Worm (Caenorhabditis elegans): Measurements from ENCODE around the gene srx-125.

Gene srx-125

DNA sequence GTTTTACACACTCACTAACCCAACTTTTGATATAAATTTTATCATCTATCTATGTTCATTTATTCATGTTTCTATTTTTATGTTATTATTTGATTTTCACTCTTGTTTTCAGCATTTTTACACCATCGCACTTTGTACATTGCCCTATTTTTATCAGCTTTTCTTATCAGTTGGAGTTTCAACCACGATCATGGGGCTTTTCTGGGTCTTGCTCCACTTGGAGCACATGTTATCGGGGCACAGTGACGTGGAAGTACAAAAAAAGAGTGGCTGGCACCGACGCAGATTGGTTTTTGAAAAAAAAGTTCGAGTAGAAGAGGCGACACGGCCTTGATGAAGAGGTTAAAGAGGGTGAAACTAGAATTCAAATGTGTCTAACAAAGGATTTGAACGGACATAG is 10.0 kb downstream of the srx-125 start:
- TF ChIP-seq crh-2 (tag; optimal IDR thresholded peaks at IDR 0.05) (peak; percentile 85), fos-1 (tag; optimal IDR thresholded peaks at IDR 0.05) (peak; percentile 55), gmeb-1 (tag; optimal IDR thresholded peaks at IDR 0.05) (peak; percentile 27), F13H6.1 (tag; optimal IDR thresholded peaks at IDR 0.05) (peak; percentile 25), unc-39 (tag; optimal IDR thresholded peaks at IDR 0.05) (no peak), nhr-10 (tag; optimal IDR thresholded peaks at IDR 0.05) (no peak), sma-9 (GFP tag; optimal IDR thresholded peaks at IDR 0.05) (peak; percentile 51), sma-9 (tag; optimal IDR thresholded peaks at IDR 0.05) (no peak)

DNA sequence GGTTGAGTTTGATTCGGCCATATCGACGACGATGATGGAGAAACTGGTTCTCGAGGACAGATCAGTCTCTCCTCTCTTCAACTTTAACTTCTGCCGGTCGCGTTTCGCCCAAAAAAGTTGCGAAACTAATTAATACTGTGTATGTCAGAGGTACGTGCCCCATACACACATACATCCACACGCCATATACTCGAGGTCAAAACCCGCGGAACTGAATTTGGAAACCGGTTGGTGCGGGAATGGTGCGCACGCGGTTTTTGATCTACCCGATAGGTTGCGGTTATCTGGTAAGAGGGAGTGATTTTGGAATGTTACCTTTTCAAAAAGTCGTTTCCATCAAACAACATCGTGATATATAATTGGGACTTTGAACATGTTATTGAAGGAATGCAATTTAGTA is 13.1 kb downstream of the srx-125 start, which contains the start of gene ifbp-1:
Gene ifbp-1 (minus strand): TSS at position 85 of the 400 bp plus-strand sequence.
- TF ChIP-seq elt-3 (tag; optimal IDR thresholded peaks at IDR 0.05) = no peak
- peak; percentile 36 to 59 for TF ChIP-seq mdl-1 (tag; optimal IDR thresholded peaks at IDR 0.05)
- TF ChIP-seq fos-1 (tag; optimal IDR thresholded peaks at IDR 0.05) = peak; percentile 45
- TF ChIP-seq gmeb-1 (tag; optimal IDR thresholded peaks at IDR 0.05) = peak; percentile 67
- TF ChIP-seq ZK546.5 (tag; optimal IDR thresholded peaks at IDR 0.05) = no peak
- TF ChIP-seq alr-1 (tag; optimal IDR thresholded peaks at IDR 0.05) = no peak
- TF ChIP-seq nhr-23 (tag; optimal IDR thresholded peaks at IDR 0.05) = no peak
- peak; percentile 25 for TF ChIP-seq lin-13 (GFP tag; optimal IDR thresholded peaks at IDR 0.05)
- TF ChIP-seq crh-2 (tag; optimal IDR thresholded peaks at IDR 0.05) = peak; percentile 73
- no peak for TF ChIP-seq aly-2 (tag; optimal IDR thresholded peaks at IDR 0.05)
- peak; percentile 0 for TF ChIP-seq Y55F3AM.14 (GFP tag; optimal IDR thresholded peaks at IDR 0.05)
- TF ChIP-seq nhr-25 (tag; optimal IDR thresholded peaks at IDR 0.05) = peak; percentile 98
- TF ChIP-seq F13H6.1 (tag; optimal IDR thresholded peaks at IDR 0.05) = peak; percentile 36
- no peak for TF ChIP-seq nhr-10 (tag; optimal IDR thresholded peaks at IDR 0.05)
- no peak for TF ChIP-seq unc-62 (GFP tag; optimal IDR thresholded peaks at IDR 0.05)
- no peak for TF ChIP-seq mbf-1 (tag; optimal IDR thresholded peaks at IDR 0.05)
- peak; percentile 31 for TF ChIP-seq sem-4 (tag; optimal IDR thresholded peaks at IDR 0.05)
- peak; percentile 77 for TF ChIP-seq blmp-1 (tag; optimal IDR thresholded peaks at IDR 0.05; ENCODE audit: insufficient read depth)
- TF ChIP-seq nhr-129 (tag; optimal IDR thresholded peaks at IDR 0.05) = peak; percentile 65
- peak in 1 of 2 experiments; percentile 28 for TF ChIP-seq lsy-2 (tag; optimal IDR thresholded peaks at IDR 0.05)
- no peak for TF ChIP-seq C34F6.9 (tag; optimal IDR thresholded peaks at IDR 0.05)
- TF ChIP-seq nhr-21 (tag; optimal IDR thresholded peaks at IDR 0.05) = peak; percentile 71
- TF ChIP-seq ztf-11 (tag; optimal IDR thresholded peaks at IDR 0.05) = no peak
- TF ChIP-seq unc-55 (GFP tag; optimal IDR thresholded peaks at IDR 0.05) = no peak
- peak; percentile 84 for TF ChIP-seq sma-3 (GFP tag; optimal IDR thresholded peaks at IDR 0.05)
- peak; percentile 89 for TF ChIP-seq egl-27 (tag; optimal IDR thresholded peaks at IDR 0.05)
- TF ChIP-seq ztf-4 (tag; optimal IDR thresholded peaks at IDR 0.05) = peak; percentile 52
- peak; percentile 90 for TF ChIP-seq sma-9 (GFP tag; optimal IDR thresholded peaks at IDR 0.05)
- no peak for TF ChIP-seq sma-9 (tag; optimal IDR thresholded peaks at IDR 0.05)
- TF ChIP-seq ceh-16 (tag; optimal IDR thresholded peaks at IDR 0.05) = peak; percentile 68
- no peak for TF ChIP-seq snpc-4 (tag; optimal IDR thresholded peaks at IDR 0.05)
- TF ChIP-seq skn-1 (tag; optimal IDR thresholded peaks at IDR 0.05) = no peak
- TF ChIP-seq nhr-12 (tag; optimal IDR thresholded peaks at IDR 0.05) = no peak

DNA sequence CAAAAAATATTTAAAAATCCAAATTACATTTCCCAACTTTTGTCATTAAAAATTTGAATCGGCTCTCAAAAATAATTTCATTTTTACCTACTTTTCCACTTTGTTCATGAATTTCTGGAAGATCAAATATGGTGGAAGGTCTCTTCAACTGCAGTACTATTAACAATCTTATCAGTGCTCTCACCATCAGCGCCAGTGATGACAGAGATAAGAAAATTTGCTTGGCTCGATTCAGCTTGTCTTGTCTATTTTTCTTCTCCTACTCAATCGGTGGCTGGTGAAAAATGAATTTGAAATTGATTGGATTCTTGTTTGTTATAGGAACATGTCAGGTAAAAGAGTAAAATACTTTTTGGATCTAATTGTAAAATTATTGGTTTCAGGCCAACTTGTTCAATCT is 13.9 kb downstream of the srx-125 start, which contains the start of gene cpz-2:
Gene cpz-2 (plus strand): TSS at position 210 of the 400 bp plus-strand sequence.
- TF ChIP-seq egl-27 (tag; optimal IDR thresholded peaks at IDR 0.05) (no peak), fos-1 (tag; optimal IDR thresholded peaks at IDR 0.05) (peak; percentile 70), gmeb-1 (tag; optimal IDR thresholded peaks at IDR 0.05) (peak; percentile 12), nhr-25 (tag; optimal IDR thresholded peaks at IDR 0.05) (no peak), nhr-6 (tag; optimal IDR thresholded peaks at IDR 0.05) (no peak), ztf-1 (GFP tag; conservative IDR thresholded peaks at IDR 0.05) (no peak), elt-1 (tag; optimal IDR thresholded peaks at IDR 0.05) (no peak), nhr-129 (tag; optimal IDR thresholded peaks at IDR 0.05) (no peak), elt-3 (tag; optimal IDR thresholded peaks at IDR 0.05) (no peak), snpc-4 (tag; optimal IDR thresholded peaks at IDR 0.05) (no peak), zag-1 (tag; optimal IDR thresholded peaks at IDR 0.05) (no peak), skn-1 (tag; optimal IDR thresholded peaks at IDR 0.05) (peak; percentile 23), mbf-1 (tag; optimal IDR thresholded peaks at IDR 0.05) (no peak), unc-55 (GFP tag; optimal IDR thresholded peaks at IDR 0.05) (no peak), nhr-23 (tag; optimal IDR thresholded peaks at IDR 0.05) (no peak), nhr-12 (tag; optimal IDR thresholded peaks at IDR 0.05) (no peak), crh-2 (tag; optimal IDR thresholded peaks at IDR 0.05) (peak; percentile 21), mab-5 (tag; optimal IDR thresholded peaks at IDR 0.05) (no peak), nhr-237 (tag; optimal IDR thresholded peaks at IDR 0.05) (no peak)
